Worm (Caenorhabditis elegans) whole organism, early embryonic: Measurements from ENCODE around the gene snu-23.

Experiments
- B0310.2 ChIP-seq: sonication (generic microtip); optimal IDR thresholded peaks from 2 replicates; lab custom pipeline; 2016; ENCODE audit warnings: mild to moderate bottlenecking, missing genetic modification characterization, missing compliant biosample characterization
- F13C5.2 ChIP-seq: sonication (generic microtip); optimal IDR thresholded peaks from 2 replicates; lab custom pipeline; 2017; ENCODE audit warnings: mild to moderate bottlenecking, missing genetic modification characterization, inconsistent platforms, missing compliant biosample characterization
- aly-1 ChIP-seq: sonication (generic microtip); optimal IDR thresholded peaks from 2 replicates; lab custom pipeline; 2016; ENCODE audit warnings: missing genetic modification characterization, missing compliant biosample characterization
- ama-1 ChIP-seq: fragments of 150-350 bp; optimal IDR thresholded peaks from 2 replicates; lab custom pipeline; 2014
- ceh-13 ChIP-seq: fragments of 200-800 bp; sonication (Bioruptor generic); optimal IDR thresholded peaks from 2 replicates; lab custom pipeline; 2018; ENCODE audit warnings: mild to moderate bottlenecking, missing genetic modification characterization, missing compliant biosample characterization
- ceh-36 ChIP-seq: sonication (generic microtip); optimal IDR thresholded peaks from 2 replicates; lab custom pipeline; 2016; ENCODE audit warnings: missing genetic modification characterization, inconsistent platforms, missing compliant biosample characterization
- ets-7 ChIP-seq: sonication (generic microtip); optimal IDR thresholded peaks from 2 replicates; lab custom pipeline; 2016; ENCODE audit warnings: missing genotype, missing genetic modification characterization, missing compliant biosample characterization
- flt-1 ChIP-seq: fragments of 200-800 bp; sonication (Bioruptor generic); IDR thresholded peaks from 2 replicates; pipeline ENCODE4 v1.3.6; 2022; ENCODE audit warnings: missing genetic modification characterization, missing compliant biosample characterization
- hmbx-1 ChIP-seq: sonication (generic microtip); optimal IDR thresholded peaks from 2 replicates; lab custom pipeline; 2016; ENCODE audit warnings: mild to moderate bottlenecking, missing genetic modification characterization, missing compliant biosample characterization
- hmg-4 ChIP-seq: fragments of 200-800 bp; sonication (Bioruptor generic); optimal IDR thresholded peaks from 2 replicates; lab custom pipeline; 2018; ENCODE audit warnings: mild to moderate bottlenecking, missing genetic modification characterization, missing compliant biosample characterization
- hnd-1 ChIP-seq: sonication (generic microtip); optimal IDR thresholded peaks from 2 replicates; lab custom pipeline; 2016; ENCODE audit warnings: missing genetic modification characterization, missing compliant biosample characterization
- pes-1 ChIP-seq: fragments of 200-800 bp; sonication (Bioruptor generic); IDR thresholded peaks from 2 replicates; pipeline ENCODE4 v1.3.6; 2022; ENCODE audit warnings: missing genetic modification reagents, missing genetic modification characterization, missing compliant biosample characterization
- scrt-1 ChIP-seq: fragments of 200-800 bp; sonication (Bioruptor generic); IDR thresholded peaks from 2 replicates; pipeline ENCODE4 v1.3.6; 2022; ENCODE audit warnings: missing genetic modification characterization, missing compliant biosample characterization
- sea-1 ChIP-seq: fragments of 200-800 bp; sonication (Bioruptor generic); conservative IDR thresholded peaks from 2 replicates; pipeline ENCODE4 v1.3.6; 2022; ENCODE audit warnings: missing genetic modification characterization, missing compliant biosample characterization
- tbx-11 ChIP-seq: fragments of 200-800 bp; sonication (Bioruptor generic); IDR thresholded peaks from 2 replicates; pipeline ENCODE4 v1.3.6; 2022; ENCODE audit warnings: missing genetic modification characterization, missing compliant biosample characterization
- tbx-37 ChIP-seq: fragments of 200-800 bp; sonication (Bioruptor generic); conservative IDR thresholded peaks from 2 replicates; pipeline ENCODE4 v1.3.6; 2022; ENCODE audit warnings: missing genetic modification reagents, missing genetic modification characterization, missing compliant biosample characterization
- tra-4 ChIP-seq: sonication (generic microtip); optimal IDR thresholded peaks from 2 replicates; lab custom pipeline; 2017; ENCODE audit warnings: missing genetic modification characterization, missing compliant biosample characterization

The snu-23 gene

DNA sequence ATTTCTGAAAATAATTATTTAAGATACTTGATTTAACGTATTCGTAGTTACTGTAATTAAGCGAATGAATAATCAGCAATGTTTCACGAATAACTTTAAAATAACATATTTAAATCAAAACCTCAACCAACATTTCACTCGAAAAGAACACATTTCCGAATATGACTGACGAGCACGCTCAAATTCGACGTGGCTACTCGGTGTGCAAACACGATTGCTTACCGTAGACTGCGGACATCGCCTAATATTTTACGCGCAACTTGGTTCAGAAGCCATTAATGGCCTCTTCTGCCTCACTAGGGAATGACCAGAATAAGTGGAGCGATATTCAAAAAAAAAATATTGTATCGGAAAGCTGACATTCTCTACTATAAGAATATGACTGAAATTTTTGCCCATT is at the start of gene snu-23:
Gene snu-23, minus strand, starts transcription at position 156 of the 400 bp plus-strand sequence.
- TF ChIP-seq ceh-13 (GFP tag; lab: Kevin White, UChicago) = no peak
- TF ChIP-seq hmg-4 (GFP tag; lab: Kevin White, UChicago) = no peak
- TF ChIP-seq hmbx-1 (tag; lab: Kevin White, UChicago) = no peak
- no peak for TF ChIP-seq ama-1 (lab: Kevin White, UChicago)
- TF ChIP-seq F13C5.2 = no peak
- TF ChIP-seq hnd-1 = no peak
- TF ChIP-seq pes-1 = no peak
- TF ChIP-seq ceh-36 (tag; lab: Kevin White, UChicago) = no peak
- no peak for TF ChIP-seq tbx-11 (GFP tag; lab: Robert Waterston, UW)
- no peak for TF ChIP-seq B0310.2 (tag; lab: Kevin White, UChicago)
- no peak for TF ChIP-seq flt-1 (GFP tag; lab: Robert Waterston, UW)
- no peak for TF ChIP-seq ets-7 (tag; lab: Kevin White, UChicago)
- TF ChIP-seq sea-1 (GFP tag; lab: Robert Waterston, UW) = no peak
- TF ChIP-seq scrt-1 (GFP tag; lab: Robert Waterston, UW) = no peak
- TF ChIP-seq aly-1 (tag; lab: Kevin White, UChicago) = no peak

DNA sequence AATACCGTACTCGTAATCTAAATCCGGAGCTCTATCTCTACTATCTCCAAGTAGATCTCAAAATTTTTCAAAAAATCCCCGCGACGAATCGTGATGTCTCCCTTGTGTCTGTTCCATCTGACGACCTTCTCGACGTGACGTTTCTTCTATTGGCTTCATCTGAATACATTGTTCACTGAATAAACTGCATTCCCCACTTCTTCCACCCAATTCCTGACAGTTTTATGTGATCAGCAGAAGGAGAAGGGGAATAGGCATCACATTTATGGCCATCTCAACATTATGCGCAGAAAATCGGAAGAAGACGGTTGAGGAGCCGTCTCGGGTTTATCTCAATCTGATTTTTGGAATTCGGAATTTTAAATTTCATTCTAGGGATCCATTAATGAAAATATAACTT is 49.0 kb upstream of the snu-23 start:
- TF ChIP-seq hmbx-1 (tag; lab: Kevin White, UChicago) (no peak), ets-7 (tag; lab: Kevin White, UChicago) (no peak), hnd-1 (no peak), F13C5.2 (no peak), flt-1 (GFP tag; lab: Robert Waterston, UW) (no peak), aly-1 (tag; lab: Kevin White, UChicago) (no peak), ama-1 (lab: Kevin White, UChicago) (no peak), hmg-4 (GFP tag; lab: Kevin White, UChicago) (no peak), ceh-13 (GFP tag; lab: Kevin White, UChicago) (no peak)

DNA sequence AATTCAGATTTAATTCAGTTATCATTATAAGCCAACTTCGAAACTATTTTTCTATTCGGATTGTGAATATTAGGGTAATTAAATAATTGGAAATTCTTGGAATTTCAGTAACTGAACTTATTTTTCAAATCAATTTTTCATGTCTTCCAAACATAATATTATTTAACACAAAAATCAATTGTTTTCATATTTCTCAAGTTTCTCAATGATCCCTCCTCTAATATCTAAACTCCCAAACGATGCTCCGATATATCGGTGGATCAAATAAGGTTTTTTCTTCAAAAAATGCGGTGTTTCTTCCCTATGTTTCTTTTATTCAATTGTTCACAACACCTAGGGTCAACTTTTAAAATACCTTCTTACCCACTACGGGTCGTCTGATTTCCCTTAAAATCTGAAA is 46.5 kb upstream of the snu-23 start:
- TF ChIP-seq ama-1 (lab: Kevin White, UChicago) (no peak), tbx-37 (GFP tag; lab: Robert Waterston, UW) (no peak), flt-1 (GFP tag; lab: Robert Waterston, UW) (no peak), scrt-1 (GFP tag; lab: Robert Waterston, UW) (no peak), tra-4 (no peak), hnd-1 (no peak), B0310.2 (tag; lab: Kevin White, UChicago) (no peak), ets-7 (tag; lab: Kevin White, UChicago) (no peak)

DNA sequence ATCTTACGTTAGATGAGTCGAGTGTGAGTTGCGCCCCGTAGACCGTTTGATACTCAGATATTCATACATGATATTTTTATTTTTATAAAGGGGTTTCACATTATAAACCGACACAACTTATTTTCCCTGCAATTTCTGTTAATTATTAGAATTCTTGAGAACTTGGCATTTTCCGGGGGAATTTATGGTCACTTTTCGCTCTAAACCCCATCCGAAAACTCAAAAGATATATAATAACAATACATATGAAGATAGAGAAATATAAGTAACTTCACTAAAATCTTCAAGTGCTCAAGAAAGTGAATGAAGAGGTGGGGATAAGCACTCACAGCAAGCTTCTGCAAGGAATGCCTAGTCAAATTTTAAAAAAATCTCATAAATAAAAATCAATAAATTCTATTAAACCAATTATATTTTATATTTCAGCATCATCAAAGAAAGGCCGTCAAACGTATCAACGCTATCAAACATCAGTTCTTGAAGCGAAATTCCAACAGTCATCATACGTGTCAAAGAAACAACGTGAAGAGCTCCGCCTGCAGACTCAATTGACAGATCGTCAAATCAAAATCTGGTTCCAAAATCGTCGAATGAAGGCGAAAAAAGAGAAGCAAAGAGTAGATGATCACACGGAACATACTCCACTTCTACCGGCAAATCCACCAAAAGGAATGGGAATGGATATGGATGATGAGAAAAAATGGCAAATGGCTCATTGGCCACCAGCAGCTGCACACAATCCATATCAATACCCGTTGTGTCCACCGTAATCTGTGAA is 45.8 kb upstream of the snu-23 start:
- TF ChIP-seq tra-4 (no peak), F13C5.2 (no peak), hmbx-1 (tag; lab: Kevin White, UChicago) (no peak), scrt-1 (GFP tag; lab: Robert Waterston, UW) (no peak), ama-1 (lab: Kevin White, UChicago) (no peak), ets-7 (tag; lab: Kevin White, UChicago) (no peak), sea-1 (GFP tag; lab: Robert Waterston, UW) (no peak), ceh-13 (GFP tag; lab: Kevin White, UChicago) (no peak), ceh-36 (tag; lab: Kevin White, UChicago) (no peak), hmg-4 (GFP tag; lab: Kevin White, UChicago) (no peak), tbx-37 (GFP tag; lab: Robert Waterston, UW) (no peak), hnd-1 (no peak), B0310.2 (tag; lab: Kevin White, UChicago) (no peak), tbx-11 (GFP tag; lab: Robert Waterston, UW) (no peak), aly-1 (tag; lab: Kevin White, UChicago) (no peak), flt-1 (GFP tag; lab: Robert Waterston, UW) (no peak), pes-1 (no peak)

DNA sequence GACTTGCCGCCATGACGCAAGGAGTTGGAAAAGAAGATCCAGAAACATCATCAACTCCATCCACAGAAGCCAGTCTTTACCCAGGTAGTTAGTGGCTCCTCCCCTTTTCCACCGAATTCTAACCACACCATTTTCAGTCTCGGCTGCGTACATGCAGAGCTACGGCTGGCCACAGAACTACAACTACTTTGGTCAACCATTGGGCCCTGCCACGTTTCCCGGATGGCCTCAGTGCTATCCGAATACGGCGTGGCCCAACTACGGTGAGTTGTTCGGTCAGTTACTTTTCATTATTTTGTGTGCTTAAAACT is 45.1 kb upstream of the snu-23 start:
- TF ChIP-seq tbx-37 (GFP tag; lab: Robert Waterston, UW) (no peak), tra-4 (no peak), ceh-13 (GFP tag; lab: Kevin White, UChicago) (no peak), hmbx-1 (tag; lab: Kevin White, UChicago) (no peak)

DNA sequence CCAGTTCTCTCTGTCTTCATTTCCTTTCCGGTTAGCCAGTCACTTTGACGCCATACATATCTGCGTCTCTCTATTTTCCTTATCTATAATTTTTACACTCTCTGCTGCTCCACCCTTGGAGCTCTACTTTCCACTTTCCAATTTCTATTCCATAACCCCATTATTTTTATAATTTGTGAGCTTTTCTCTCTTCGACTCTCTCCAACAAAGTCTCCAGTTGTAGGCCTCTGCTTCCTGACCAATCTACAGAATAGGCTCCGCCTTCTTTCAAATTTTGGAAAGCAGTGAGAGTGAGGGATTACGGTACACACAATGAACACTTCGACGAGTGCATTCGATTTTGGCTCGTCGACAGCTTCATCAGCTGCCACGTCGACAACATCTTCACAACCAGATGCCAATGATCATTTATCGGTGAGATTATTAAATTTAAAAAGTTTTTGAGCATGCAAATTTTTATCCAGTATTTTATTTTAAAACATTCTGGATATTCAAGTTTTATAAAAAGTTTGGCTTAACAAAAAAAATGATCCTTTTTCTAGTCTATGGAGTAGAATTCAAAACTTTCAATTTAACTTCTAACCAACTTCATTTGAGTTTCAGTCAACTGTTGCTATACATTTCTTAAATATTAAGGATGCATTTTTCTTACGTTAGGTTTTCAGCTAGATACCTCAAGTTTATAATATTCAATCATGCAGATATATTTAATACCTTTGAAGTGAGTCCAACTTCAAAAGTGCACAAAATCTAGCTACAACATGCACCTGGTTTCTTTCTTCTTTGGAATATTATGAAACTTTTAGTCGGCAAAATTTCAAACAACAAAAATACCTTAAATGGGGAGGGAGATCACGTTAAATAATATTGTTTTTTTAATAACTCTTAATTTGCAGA is 44.5 kb upstream of the snu-23 start, which contains the start of gene egl-5:
Gene egl-5, plus strand, starts transcription at position 216 of the 897 bp plus-strand sequence.
- TF ChIP-seq ama-1 (lab: Kevin White, UChicago) (no peak), hmbx-1 (tag; lab: Kevin White, UChicago) (no peak), ets-7 (tag; lab: Kevin White, UChicago) (no peak), scrt-1 (GFP tag; lab: Robert Waterston, UW) (no peak), hmg-4 (GFP tag; lab: Kevin White, UChicago) (no peak), tbx-37 (GFP tag; lab: Robert Waterston, UW) (no peak), hnd-1 (no peak), ceh-13 (GFP tag; lab: Kevin White, UChicago) (no peak)
